Fruit fly (Drosophila melanogaster) whole organism, adult: ENCODE data around the gene Pgant35A.

Source experiments
- CG11617 ChIP-seq: fragments of 200-800 bp; sonication (Bioruptor generic); optimal IDR thresholded peaks from 2 replicates; lab custom pipeline; 2017; ENCODE audit warnings: mild to moderate bottlenecking, missing biosample characterization, missing genetic modification reagents, missing genetic modification characterization
- CG12768 ChIP-seq: fragments of 200-800 bp; sonication (Bioruptor generic); optimal IDR thresholded peaks from 2 replicates; lab custom pipeline; 2017; ENCODE audit warnings: missing biosample characterization, missing genetic modification characterization, mild to moderate bottlenecking, moderate library complexity, missing genetic modification reagents
- CG14711 ChIP-seq: fragments of 200-800 bp; sonication (Bioruptor generic); optimal IDR thresholded peaks from 2 replicates; lab custom pipeline; 2018; ENCODE audit warnings: missing biosample characterization, mild to moderate bottlenecking, missing genetic modification characterization, moderate library complexity
- CG1620 ChIP-seq: fragments of 200-800 bp; sonication (Bioruptor generic); optimal IDR thresholded peaks from 2 replicates; lab custom pipeline; 2016; ENCODE audit warnings: missing biosample characterization, missing genetic modification characterization
- CG33017 ChIP-seq: fragments of 200-800 bp; sonication (Bioruptor generic); optimal IDR thresholded peaks from 2 replicates; lab custom pipeline; 2018; ENCODE audit warnings: missing biosample characterization, mild to moderate bottlenecking, missing genetic modification characterization, moderate library complexity
- CG5204 ChIP-seq: fragments of 200-800 bp; sonication (Bioruptor generic); optimal IDR thresholded peaks from 2 replicates; lab custom pipeline; 2016; ENCODE audit warnings: missing biosample characterization, missing genetic modification characterization
- CG7045 ChIP-seq: fragments of 200-800 bp; sonication (Bioruptor generic); optimal IDR thresholded peaks from 2 replicates; lab custom pipeline; 2017; ENCODE audit warnings: missing biosample characterization, mild to moderate bottlenecking, missing genetic modification characterization
- CG7101 ChIP-seq: fragments of 200-800 bp; sonication (Bioruptor generic); optimal IDR thresholded peaks from 2 replicates; lab custom pipeline; 2018; ENCODE audit warnings: missing biosample characterization, mild to moderate bottlenecking, missing genetic modification characterization, moderate library complexity
- Clk ChIP-seq: fragments of 200-800 bp; sonication (Bioruptor generic); optimal IDR thresholded peaks from 2 replicates; lab custom pipeline; 2017; ENCODE audit warnings: missing biosample characterization, missing genetic modification characterization
- Crg-1 ChIP-seq: fragments of 200-800 bp; sonication (Bioruptor generic); optimal IDR thresholded peaks from 2 replicates; lab custom pipeline; 2016; ENCODE audit warnings: missing biosample characterization, missing genetic modification characterization
- Hr96 ChIP-seq: fragments of 200-800 bp; sonication (Bioruptor generic); optimal IDR thresholded peaks from 2 replicates; lab custom pipeline; 2016; ENCODE audit warnings: missing biosample characterization, missing genetic modification characterization
- Mnt ChIP-seq: fragments of 200-800 bp; sonication (Bioruptor generic); optimal IDR thresholded peaks from 2 replicates; lab custom pipeline; 2016; ENCODE audit warnings: missing biosample characterization, mild to moderate bottlenecking, missing genetic modification characterization
- bab1 ChIP-seq: fragments of 200-800 bp; sonication (Bioruptor generic); optimal IDR thresholded peaks from 3 replicates; lab custom pipeline; 2019; ENCODE audit warnings: missing biosample characterization, mild to moderate bottlenecking, missing genetic modification characterization, moderate library complexity
- cic ChIP-seq: fragments of 200-800 bp; sonication (Bioruptor generic); optimal IDR thresholded peaks from 2 replicates; lab custom pipeline; 2017; ENCODE audit warnings: missing biosample characterization, mild to moderate bottlenecking, missing genetic modification characterization, moderate library complexity
- cnc ChIP-seq, 2 experiments: fragments of >200 bp; optimal IDR thresholded peaks; 2 replicates each; lab custom pipeline; 2017
- kay ChIP-seq: fragments of 200-800 bp; sonication (Bioruptor generic); peaks from one replicate; lab custom pipeline; 2016; ENCODE audit warnings: missing biosample characterization, missing genetic modification characterization, borderline replicate concordance
- ovo ChIP-seq: fragments of 200-800 bp; sonication (Bioruptor generic); optimal IDR thresholded peaks from 2 replicates; lab custom pipeline; 2016; ENCODE audit warnings: missing biosample characterization, missing genetic modification characterization
- pad ChIP-seq: fragments of 200-800 bp; sonication (Bioruptor generic); optimal IDR thresholded peaks from 3 replicates; lab custom pipeline; 2017; ENCODE audit warnings: missing biosample characterization, missing genetic modification characterization, mild to moderate bottlenecking, moderate library complexity, missing genetic modification reagents
- tj ChIP-seq: fragments of 200-800 bp; sonication (Bioruptor generic); optimal IDR thresholded peaks from 3 replicates; lab custom pipeline; 2017; ENCODE audit warnings: missing biosample characterization, mild to moderate bottlenecking, missing genetic modification characterization, moderate library complexity
- toe ChIP-seq: fragments of 200-800 bp; sonication (Bioruptor generic); optimal IDR thresholded peaks from 2 replicates; lab custom pipeline; 2016; ENCODE audit warnings: missing biosample characterization, missing genetic modification characterization

Pgant35A gene

DNA sequence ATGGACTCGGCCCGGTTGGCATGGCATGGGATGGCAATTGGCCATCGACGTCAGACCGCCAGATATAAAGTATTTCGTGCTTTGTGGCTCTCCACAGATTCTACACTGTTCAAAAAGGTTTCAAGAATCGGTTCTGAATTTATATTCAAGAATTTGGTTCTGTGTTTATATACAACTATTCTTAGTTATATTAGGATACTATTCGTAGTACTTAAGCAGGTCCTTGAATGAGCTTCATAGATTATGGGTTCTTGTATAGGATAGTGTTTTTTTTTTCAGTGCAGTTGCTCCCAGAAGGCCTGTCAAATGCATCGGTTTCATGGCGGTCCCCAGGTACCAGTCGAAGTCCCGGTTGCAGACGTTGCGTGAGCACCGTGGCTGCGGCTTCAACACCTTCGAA lies 27.5 kb downstream of the Pgant35A start:
- no peak for TF ChIP-seq bab1
- no peak for TF ChIP-seq CG5204 (GFP tag; lab: Kevin White, UChicago)
- no peak for TF ChIP-seq Crg-1 (GFP tag; lab: Kevin White, UChicago)
- TF ChIP-seq pad (GFP tag; lab: Kevin White, UChicago) = no peak
- TF ChIP-seq CG11617 (GFP tag; lab: Kevin White, UChicago) = no peak
- TF ChIP-seq CG12768 (GFP tag; lab: Kevin White, UChicago) = no peak
- no peak for TF ChIP-seq cic (GFP tag; lab: Kevin White, UChicago)
- TF ChIP-seq Mnt (GFP tag; lab: Kevin White, UChicago) = no peak
- TF ChIP-seq CG7045 (GFP tag; lab: Kevin White, UChicago) = no peak
- TF ChIP-seq CG7101 = no peak
- no peak for TF ChIP-seq toe (GFP tag; lab: Kevin White, UChicago)
- no peak for TF ChIP-seq CG14711
- no peak for TF ChIP-seq cnc (optimal IDR thresholded peaks at IDR 0.05; lab: Kevin White, UChicago)
- TF ChIP-seq Clk (GFP tag; lab: Kevin White, UChicago) = no peak
- TF ChIP-seq tj (GFP tag; lab: Kevin White, UChicago) = no peak
- TF ChIP-seq CG33017 = no peak
- no peak for TF ChIP-seq Hr96 (GFP tag; lab: Kevin White, UChicago)
- no peak for TF ChIP-seq CG1620
- no peak for TF ChIP-seq kay (GFP tag; lab: Kevin White, UChicago)
- TF ChIP-seq ovo (GFP tag; lab: Kevin White, UChicago) = no peak

dm6 chr2L:14388448-14388847 lies 29.4 kb downstream of the Pgant35A start:
- TF ChIP-seq CG7101 (no peak), cic (GFP tag; lab: Kevin White, UChicago) (no peak), ovo (GFP tag; lab: Kevin White, UChicago) (no peak), CG14711 (no peak), CG11617 (GFP tag; lab: Kevin White, UChicago) (no peak), bab1 (no peak), CG33017 (no peak), pad (GFP tag; lab: Kevin White, UChicago) (no peak), Mnt (GFP tag; lab: Kevin White, UChicago) (no peak)

dm6 chr2L:14393527-14393926 lies 34.5 kb downstream of the Pgant35A start:
- TF ChIP-seq kay (GFP tag; lab: Kevin White, UChicago) (peak; percentile 62), toe (GFP tag; lab: Kevin White, UChicago) (no peak)

DNA sequence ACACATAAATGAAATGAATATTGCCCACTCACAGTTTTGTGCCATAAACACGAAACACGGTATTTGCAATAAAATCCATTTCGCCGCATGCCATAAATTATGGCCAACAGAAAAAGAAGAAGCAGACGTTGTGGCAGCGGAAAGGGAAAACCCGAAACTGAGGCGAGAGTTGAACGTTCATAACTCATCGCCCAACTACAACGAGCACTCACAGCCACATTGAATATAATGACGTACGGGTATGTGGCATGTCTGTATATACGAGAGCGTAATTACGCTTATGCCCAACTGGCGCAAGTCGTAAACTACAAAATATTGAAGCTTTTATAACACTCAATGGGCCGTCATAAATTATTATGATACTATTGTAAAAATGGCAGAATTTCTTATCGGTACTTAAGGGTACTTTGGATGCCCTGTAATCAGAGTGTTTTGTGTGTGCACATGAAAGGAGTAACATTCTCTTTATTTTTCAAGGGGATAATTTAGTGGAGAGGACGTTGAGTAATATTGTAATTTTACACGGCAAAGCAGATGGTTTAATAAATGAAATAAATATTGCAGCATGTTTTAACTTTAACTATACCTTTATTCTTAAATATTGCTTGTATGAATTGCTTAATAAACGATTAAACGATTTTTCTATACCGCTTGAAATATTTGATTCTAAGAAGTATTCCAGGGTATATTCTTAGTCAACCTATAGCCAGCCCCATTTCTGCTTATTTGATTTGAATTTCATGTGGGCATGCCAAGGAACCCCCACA lies 35.4 kb downstream of the Pgant35A start:
- TF ChIP-seq bab1 (peak; percentile 11), CG12768 (GFP tag; lab: Kevin White, UChicago) (no peak), CG1620 (no peak), Mnt (GFP tag; lab: Kevin White, UChicago) (no peak), tj (GFP tag; lab: Kevin White, UChicago) (peak; percentile 60), toe (GFP tag; lab: Kevin White, UChicago) (peak; percentile 7), CG7045 (GFP tag; lab: Kevin White, UChicago) (peak; percentile 35), CG5204 (GFP tag; lab: Kevin White, UChicago) (peak; percentile 35), Clk (GFP tag; lab: Kevin White, UChicago) (peak; percentile 24), CG11617 (GFP tag; lab: Kevin White, UChicago) (peak; percentile 61), kay (GFP tag; lab: Kevin White, UChicago) (no peak), Hr96 (GFP tag; lab: Kevin White, UChicago) (peak; percentile 41), CG14711 (peak; percentile 36), ovo (GFP tag; lab: Kevin White, UChicago) (no peak), cnc (optimal IDR thresholded peaks at IDR 0.05; lab: Kevin White, UChicago) (no peak), pad (GFP tag; lab: Kevin White, UChicago) (peak; percentile 43), CG33017 (peak; percentile 48), Crg-1 (GFP tag; lab: Kevin White, UChicago) (no peak), cic (GFP tag; lab: Kevin White, UChicago) (peak; percentile 58), CG7101 (peak; percentile 59)

DNA sequence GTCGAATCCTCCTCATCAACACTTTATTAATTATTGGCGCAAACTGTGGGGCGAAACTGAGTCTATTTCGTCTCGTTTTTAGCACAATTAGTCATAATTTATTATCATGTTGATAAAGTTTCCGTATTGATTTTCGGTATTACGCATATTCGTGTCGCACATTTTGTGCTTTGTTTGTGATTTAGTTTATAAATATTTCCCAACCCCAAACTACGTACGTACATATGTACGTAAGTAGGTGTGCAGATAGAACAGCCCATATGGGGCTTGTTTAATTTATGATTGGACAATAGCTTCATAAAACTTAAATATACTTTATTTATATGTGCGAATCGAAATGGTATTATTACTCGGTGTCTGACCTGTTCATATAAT lies 36.0 kb downstream of the Pgant35A start:
- TF ChIP-seq CG7101 = no peak
- TF ChIP-seq Hr96 (GFP tag; lab: Kevin White, UChicago) = no peak
- no peak for TF ChIP-seq pad (GFP tag; lab: Kevin White, UChicago)
- TF ChIP-seq CG1620 = no peak
- no peak for TF ChIP-seq Mnt (GFP tag; lab: Kevin White, UChicago)
- TF ChIP-seq tj (GFP tag; lab: Kevin White, UChicago) = no peak
- TF ChIP-seq CG7045 (GFP tag; lab: Kevin White, UChicago) = no peak
- no peak for TF ChIP-seq cnc (optimal IDR thresholded peaks at IDR 0.05; lab: Kevin White, UChicago)

DNA sequence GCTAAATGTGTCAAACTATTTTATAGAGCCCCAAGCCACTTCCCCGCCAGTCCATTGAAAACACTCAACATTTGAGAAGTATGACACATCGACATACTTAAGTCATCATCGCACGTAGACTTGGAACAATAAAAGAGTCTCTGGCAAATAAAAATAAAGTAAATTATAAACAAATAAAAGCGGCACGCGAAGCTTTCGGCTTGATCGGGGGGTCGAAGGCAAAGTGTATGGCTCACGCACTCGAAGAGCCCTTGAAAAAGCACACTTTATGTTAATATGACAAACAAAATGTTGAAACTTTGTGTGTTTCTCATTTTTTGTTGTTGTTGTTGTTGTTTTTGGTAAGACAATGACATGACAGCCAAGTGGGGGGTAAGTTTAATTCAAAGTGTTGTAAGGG lies 37.2 kb downstream of the Pgant35A start:
- TF ChIP-seq CG7045 (GFP tag; lab: Kevin White, UChicago) (no peak), CG5204 (GFP tag; lab: Kevin White, UChicago) (no peak), CG1620 (no peak), cnc (optimal IDR thresholded peaks at IDR 0.05; lab: Kevin White, UChicago) (no peak), Mnt (GFP tag; lab: Kevin White, UChicago) (no peak), tj (GFP tag; lab: Kevin White, UChicago) (no peak), CG14711 (no peak), pad (GFP tag; lab: Kevin White, UChicago) (no peak), CG12768 (GFP tag; lab: Kevin White, UChicago) (no peak), cic (GFP tag; lab: Kevin White, UChicago) (no peak)
